Worm (Caenorhabditis elegans): ENCODE results near the gene mex-6.

ce11 chrII:9518781-9519180, 5.2 kb upstream of the mex-6 start, which contains the start of the genes sfxn-1.1 and AH6.3:
- no peak for TF ChIP-seq klf-2 (GFP tag; conservative IDR thresholded peaks at IDR 0.05)
- TF ChIP-seq flt-1 (GFP tag; IDR thresholded peaks at IDR 0.05) = no peak

All from whole organism, midembryonic.